Worm (Caenorhabditis elegans) whole organism, mixed stage, embryonic: ENCODE data around the gene Y38E10A.35.

Experiments
- mab-5 ChIP-seq: fragments of 150-350 bp; optimal IDR thresholded peaks from 2 replicates; lab custom pipeline; 2014; ENCODE audit warnings: missing biosample characterization, missing genetic modification characterization
- unc-62 ChIP-seq: fragments of 150-350 bp; optimal IDR thresholded peaks from 2 replicates; lab custom pipeline; 2014; ENCODE audit warnings: missing biosample characterization, missing genetic modification reagents, missing genetic modification characterization

DNA sequence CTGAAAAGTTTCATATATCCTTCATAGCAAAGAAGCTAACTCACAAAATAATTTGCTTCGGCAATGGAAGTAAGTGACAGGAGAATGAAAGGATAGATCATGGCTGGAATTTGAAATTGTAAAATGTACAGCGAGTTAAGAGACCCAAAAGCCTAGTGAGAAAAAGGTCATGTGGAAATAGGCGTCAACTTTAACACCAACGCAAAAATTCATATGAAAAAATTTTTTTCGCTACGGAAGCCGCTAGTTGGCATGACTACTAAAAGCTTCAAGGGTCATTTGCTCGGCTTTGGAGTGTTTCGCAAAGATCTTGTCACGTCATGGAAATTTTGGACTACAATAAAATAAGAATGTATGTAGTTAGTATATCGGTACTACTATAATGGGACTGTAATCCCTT, 2.1 kb downstream of the Y38E10A.35 start, which contains the start of gene Y38E10A.1:
- TF ChIP-seq unc-62 (no peak), mab-5 (tag; lab: Kevin White, UChicago) (no peak)
